Fruit fly (Drosophila melanogaster): ENCODE measurements around the gene GC2.

Gene GC2

dm6 chr3R:11978278-11978677 is 6.8 kb downstream of the GC2 start:
- TF ChIP-seq fru (GFP tag; optimal IDR thresholded peaks at IDR 0.05) (no peak), Rel (GFP tag; optimal IDR thresholded peaks at IDR 0.05) (no peak), Rel (tag; optimal IDR thresholded peaks at IDR 0.05) (no peak), Hr83 (GFP tag; optimal IDR thresholded peaks at IDR 0.05; ENCODE audit: poor library complexity, severe bottlenecking) (no peak), HLH106 (tag; optimal IDR thresholded peaks at IDR 0.05) (no peak), dsf (GFP tag; optimal IDR thresholded peaks at IDR 0.05; ENCODE audit: borderline replicate concordance) (no peak), woc (GFP tag; optimal IDR thresholded peaks at IDR 0.05) (no peak), sage (GFP tag; optimal IDR thresholded peaks at IDR 0.05) (no peak), Dfd (GFP tag; optimal IDR thresholded peaks at IDR 0.05) (no peak), pan (optimal IDR thresholded peaks at IDR 0.05) (no peak), Dif (GFP tag; optimal IDR thresholded peaks at IDR 0.05; ENCODE audit: partially characterized antibody) (no peak), br (GFP tag; optimal IDR thresholded peaks at IDR 0.05) (no peak), foxo (GFP tag; optimal IDR thresholded peaks at IDR 0.05) (no peak)

- TF ChIP-seq Jra (GFP tag; optimal IDR thresholded peaks at IDR 0.05) = no peak
- no peak for TF ChIP-seq Hr83 (GFP tag; optimal IDR thresholded peaks at IDR 0.05; ENCODE audit: poor library complexity, severe bottlenecking)
- TF ChIP-seq sage (GFP tag; optimal IDR thresholded peaks at IDR 0.05) = no peak
- peak; percentile 56 for TF ChIP-seq HLH106 (tag; optimal IDR thresholded peaks at IDR 0.05)
- TF ChIP-seq CG32264 (GFP tag; optimal IDR thresholded peaks at IDR 0.05) = no peak
- TF ChIP-seq Dif (GFP tag; optimal IDR thresholded peaks at IDR 0.05; ENCODE audit: partially characterized antibody) = peak; percentile 10
- peak in 1 of 2 experiments; percentile 1 for TF ChIP-seq dl (GFP tag; optimal IDR thresholded peaks at IDR 0.05; ENCODE audit: insufficient read depth in 1 of 2, partially characterized antibody in 2 of 2)
- TF ChIP-seq N (GFP tag; optimal IDR thresholded peaks at IDR 0.05) = no peak
- peak; percentile 25 for TF ChIP-seq woc (GFP tag; optimal IDR thresholded peaks at IDR 0.05)
- TF ChIP-seq OdsH (GFP tag; optimal IDR thresholded peaks at IDR 0.05) = peak; percentile 56
- no peak for TF ChIP-seq usp (GFP tag; optimal IDR thresholded peaks at IDR 0.05)
- peak; percentile 31 for TF ChIP-seq br (GFP tag; optimal IDR thresholded peaks at IDR 0.05)
- TF ChIP-seq Dfd (GFP tag; optimal IDR thresholded peaks at IDR 0.05) = no peak
- TF ChIP-seq Vsx2 (GFP tag; optimal IDR thresholded peaks at IDR 0.05; ENCODE audit: partially characterized antibody) = no peak
- TF ChIP-seq Hr78 (GFP tag; optimal IDR thresholded peaks at IDR 0.05) = no peak
- peak; percentile 64 for TF ChIP-seq rgr (GFP tag; optimal IDR thresholded peaks at IDR 0.05)
- TF ChIP-seq Abd-B (GFP tag; optimal IDR thresholded peaks at IDR 0.05) = no peak
- TF ChIP-seq brk (GFP tag; optimal IDR thresholded peaks at IDR 0.05) = no peak
- no peak for TF ChIP-seq CG9705 (GFP tag; optimal IDR thresholded peaks at IDR 0.05)
- TF ChIP-seq foxo (GFP tag; optimal IDR thresholded peaks at IDR 0.05) = peak in 1 of 2 experiments; percentile 69
- TF ChIP-seq Hnf4 (GFP tag; optimal IDR thresholded peaks at IDR 0.05) = peak; percentile 31
- peak; percentile 66 for TF ChIP-seq fru (GFP tag; optimal IDR thresholded peaks at IDR 0.05)
- TF ChIP-seq dsf (GFP tag; optimal IDR thresholded peaks at IDR 0.05; ENCODE audit: borderline replicate concordance) = no peak
- no peak for TF ChIP-seq pan (optimal IDR thresholded peaks at IDR 0.05)
- no peak for TF ChIP-seq sv (GFP tag; optimal IDR thresholded peaks at IDR 0.05)
- peak; percentile 41 for TF ChIP-seq ey (GFP tag; optimal IDR thresholded peaks at IDR 0.05)
- no peak for TF ChIP-seq dmrt93B (GFP tag; optimal IDR thresholded peaks at IDR 0.05)
- TF ChIP-seq Mio (GFP tag; optimal IDR thresholded peaks at IDR 0.05) = no peak
- TF ChIP-seq Rel (GFP tag; optimal IDR thresholded peaks at IDR 0.05) = no peak
- TF ChIP-seq Rel (tag; optimal IDR thresholded peaks at IDR 0.05) = no peak
- no peak for TF ChIP-seq GATAd (GFP tag; optimal IDR thresholded peaks at IDR 0.05)
- no peak for TF ChIP-seq Myc (optimal IDR thresholded peaks at IDR 0.05)
- TF ChIP-seq tai (GFP tag; optimal IDR thresholded peaks at IDR 0.05) = no peak
- TF ChIP-seq CrebA (GFP tag; optimal IDR thresholded peaks at IDR 0.05; ENCODE audit: borderline replicate concordance) = no peak
- no peak for TF ChIP-seq jim (GFP tag; optimal IDR thresholded peaks at IDR 0.05)
- peak; percentile 65 for TF ChIP-seq h (GFP tag; optimal IDR thresholded peaks at IDR 0.05)
- peak; percentile 29 for TF ChIP-seq psq (GFP tag; optimal IDR thresholded peaks at IDR 0.05)
- no peak for TF ChIP-seq lola (GFP tag; optimal IDR thresholded peaks at IDR 0.05)
- TF ChIP-seq Sp1 (GFP tag; optimal IDR thresholded peaks at IDR 0.05) = peak; percentile 33
These were observed 8.5 kb downstream of the GC2 start, which contains the start of gene CG18547 for dm6 chr3R:11979879-11980571. Gene CG18547, minus strand, starts transcription at chr3R:11980390.
